Fruit fly (Drosophila melanogaster) whole organism, pupa: ENCODE measurements around the gene CG31954.

ENCODE experiments used
- CG10348 ChIP-seq: fragments of 200-800 bp; sonication (Bioruptor generic); IDR thresholded peaks from 2 replicates; pipeline ENCODE4 v1.3.6; 2022; ENCODE audit warnings: missing biosample characterization, missing genetic modification characterization
- CG13204 ChIP-seq: fragments of 200-800 bp; sonication (Bioruptor generic); optimal IDR thresholded peaks from 2 replicates; lab custom pipeline; 2018; ENCODE audit warnings: missing biosample characterization, mild to moderate bottlenecking, missing genetic modification characterization, moderate library complexity
- CG17806 ChIP-seq: fragments of 200-800 bp; sonication (Bioruptor generic); optimal IDR thresholded peaks from 2 replicates; lab custom pipeline; 2018; ENCODE audit warnings: missing biosample characterization, mild to moderate bottlenecking, missing genetic modification characterization, moderate library complexity
- CG32121 ChIP-seq: fragments of 200-800 bp; sonication (Bioruptor generic); IDR thresholded peaks from 2 replicates; pipeline ENCODE4 v1.3.6; 2022; ENCODE audit warnings: missing biosample characterization, missing genetic modification characterization
- CG34367 ChIP-seq: fragments of 200-800 bp; sonication (Bioruptor generic); optimal IDR thresholded peaks from 2 replicates; lab custom pipeline; 2018; ENCODE audit warnings: missing biosample characterization, mild to moderate bottlenecking, missing genetic modification characterization
- CG8159 ChIP-seq: fragments of 200-800 bp; sonication (Bioruptor generic); optimal IDR thresholded peaks from 3 replicates; lab custom pipeline; 2018; ENCODE audit warnings: missing biosample characterization, mild to moderate bottlenecking, missing genetic modification characterization, moderate library complexity
- CG8301 ChIP-seq: fragments of 200-800 bp; sonication (Bioruptor generic); optimal IDR thresholded peaks from 2 replicates; lab custom pipeline; 2018; ENCODE audit warnings: missing biosample characterization, mild to moderate bottlenecking, missing genetic modification characterization
- CG9948 ChIP-seq: fragments of 200-800 bp; sonication (Bioruptor generic); optimal IDR thresholded peaks from 2 replicates; lab custom pipeline; 2018; ENCODE audit warnings: missing biosample characterization, mild to moderate bottlenecking, missing genetic modification characterization, moderate library complexity
- EcR ChIP-seq: fragments of 200-800 bp; sonication (Bioruptor generic); optimal IDR thresholded peaks from 3 replicates; lab custom pipeline; 2019; ENCODE audit warnings: missing biosample characterization, missing genetic modification characterization, mild to moderate bottlenecking, moderate library complexity, missing genetic modification reagents
- Pif1A ChIP-seq: fragments of 200-800 bp; sonication (Bioruptor generic); optimal IDR thresholded peaks from 3 replicates; lab custom pipeline; 2016; ENCODE audit warnings: missing biosample characterization, missing genetic modification characterization
- Snoo ChIP-seq: fragments of 200-800 bp; sonication (Bioruptor generic); optimal IDR thresholded peaks from 3 replicates; lab custom pipeline; 2017; ENCODE audit warnings: missing biosample characterization, mild to moderate bottlenecking, missing genetic modification characterization, inconsistent platforms
- gl ChIP-seq: fragments of 200-800 bp; sonication (Bioruptor generic); optimal IDR thresholded peaks from 2 replicates; lab custom pipeline; 2018; ENCODE audit warnings: missing biosample characterization, mild to moderate bottlenecking, missing genetic modification characterization

DNA sequence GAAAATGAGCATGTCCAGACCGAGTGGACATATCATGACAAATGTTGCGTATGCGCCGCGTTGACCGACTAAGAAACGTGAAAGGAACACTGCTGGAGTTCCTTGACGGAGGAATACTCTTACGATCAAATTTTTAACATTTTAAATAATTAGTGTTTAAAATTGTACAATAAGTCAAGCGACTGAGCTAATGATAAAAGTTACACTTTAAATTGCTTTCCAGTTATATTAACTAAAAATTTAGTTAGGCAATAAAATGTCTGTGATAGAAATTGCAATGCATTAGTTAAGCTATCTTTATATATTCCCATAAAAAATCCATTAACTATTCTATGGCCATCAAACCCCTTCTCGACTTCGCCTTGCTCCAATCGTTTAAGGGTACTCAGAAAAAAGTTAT is 25.1 kb downstream of the CG31954 start:
- no peak for TF ChIP-seq CG8301
- no peak for TF ChIP-seq CG17806 (tag; lab: Kevin White, UChicago)
- no peak for TF ChIP-seq CG32121 (GFP tag; lab: Robert Waterston, UW)
- no peak for TF ChIP-seq CG34367
- TF ChIP-seq CG13204 = no peak
- no peak for TF ChIP-seq CG9948
- no peak for TF ChIP-seq Snoo (tag; lab: Kevin White, UChicago)
- TF ChIP-seq EcR = no peak
- no peak for TF ChIP-seq CG10348 (GFP tag; lab: Robert Waterston, UW)
- TF ChIP-seq gl (tag; lab: Kevin White, UChicago) = no peak
- no peak for TF ChIP-seq CG8159 (tag; lab: Kevin White, UChicago)
- TF ChIP-seq Pif1A (GFP tag; lab: Kevin White, UChicago) = no peak
